Fruit fly (Drosophila melanogaster) whole organism, larva: ENCODE measurements around the gene Ogg1.

Source experiments
- noc ChIP-seq: fragments of 200-800 bp; sonication (Bioruptor generic); optimal IDR thresholded peaks from 3 replicates; lab custom pipeline; 2019; ENCODE audit warnings: missing biosample characterization, mild to moderate bottlenecking, missing genetic modification characterization, moderate library complexity

Gene Ogg1

dm6 chrX:8690003-8690402 is at the start of gene Ogg1, which contains the start of gene Ppt1:
Ogg1 (plus strand) TSS chrX:8690327.
Ppt1 (minus strand) TSS chrX:8690227.
- peak; percentile 50 for TF ChIP-seq noc (tag; lab: Kevin White, UChicago)

- TF ChIP-seq noc (tag; lab: Kevin White, UChicago): no peak
These were observed 49.4 kb upstream of the Ogg1 start for dm6 chrX:8640636-8641216.

dm6 chrX:8650631-8651133 is 39.4 kb upstream of the Ogg1 start, which contains the start of gene oc:
oc (minus strand) TSS chrX:8650681.
- TF ChIP-seq noc (tag; lab: Kevin White, UChicago): peak; percentile 6

dm6 chrX:8653955-8654589 is 36.1 kb upstream of the Ogg1 start:
- TF ChIP-seq noc (tag; lab: Kevin White, UChicago): no peak

- no peak for TF ChIP-seq noc (tag; lab: Kevin White, UChicago)
These were observed 34.9 kb upstream of the Ogg1 start for dm6 chrX:8655228-8655627.

- TF ChIP-seq noc (tag; lab: Kevin White, UChicago): no peak
These were observed 33.3 kb upstream of the Ogg1 start for dm6 chrX:8656550-8657431.

- TF ChIP-seq noc (tag; lab: Kevin White, UChicago): no peak
These were observed 32.1 kb upstream of the Ogg1 start for dm6 chrX:8658047-8658446.

dm6 chrX:8660354-8660753 is 29.8 kb upstream of the Ogg1 start:
- no peak for TF ChIP-seq noc (tag; lab: Kevin White, UChicago)

- TF ChIP-seq noc (tag; lab: Kevin White, UChicago): no peak
These were observed 28.8 kb upstream of the Ogg1 start for dm6 chrX:8661162-8661807.

- TF ChIP-seq noc (tag; lab: Kevin White, UChicago): no peak
These were observed 27.9 kb upstream of the Ogg1 start for dm6 chrX:8662247-8662646.

- TF ChIP-seq noc (tag; lab: Kevin White, UChicago): no peak
These were observed 26.3 kb upstream of the Ogg1 start for dm6 chrX:8663795-8664194.

- TF ChIP-seq noc (tag; lab: Kevin White, UChicago): no peak
These were observed 24.4 kb upstream of the Ogg1 start for dm6 chrX:8665576-8666297.

dm6 chrX:8667070-8667469 is 23.1 kb upstream of the Ogg1 start:
- no peak for TF ChIP-seq noc (tag; lab: Kevin White, UChicago)

dm6 chrX:8667709-8668108 is 22.4 kb upstream of the Ogg1 start:
- TF ChIP-seq noc (tag; lab: Kevin White, UChicago): no peak

- no peak for TF ChIP-seq noc (tag; lab: Kevin White, UChicago)
These were observed 20.7 kb upstream of the Ogg1 start for dm6 chrX:8669434-8669833.
